Worm (Caenorhabditis elegans): ENCODE measurements around the gene F40F8.5.

F40F8.5 gene

ce11 chrII:11134828-11135227, at the start of gene F40F8.5:
F40F8.5 (minus strand) TSS chrII:11134928.
- TF ChIP-seq mcd-1 (GFP tag; IDR thresholded peaks at IDR 0.05) (no peak), efl-1 (GFP tag; optimal IDR thresholded peaks at IDR 0.05) (no peak)

ce11 chrII:11181250-11181704, 46.5 kb upstream of the F40F8.5 start, which contains the start of gene bigr-1:
bigr-1 (plus strand) TSS chrII:11181654.
- TF ChIP-seq nfya-1 (tag; optimal IDR thresholded peaks at IDR 0.05; ENCODE audit: borderline replicate concordance, insufficient read depth) (no peak), cebp-1 (GFP tag; IDR thresholded peaks at IDR 0.05) (no peak), cebp-1 (tag; optimal IDR thresholded peaks at IDR 0.05) (peak; percentile 24), nhr-80 (tag; optimal IDR thresholded peaks at IDR 0.05) (peak; percentile 61)

- TF ChIP-seq B0261.1 (tag; optimal IDR thresholded peaks at IDR 0.05) (no peak), madf-8 (GFP tag; conservative IDR thresholded peaks at IDR 0.05) (no peak), egrh-3 (GFP tag; IDR thresholded peaks at IDR 0.05) (no peak), F52B5.7 (tag; optimal IDR thresholded peaks at IDR 0.05) (no peak), unc-130 (GFP tag; optimal IDR thresholded peaks at IDR 0.05) (no peak), nfya-1 (tag; optimal IDR thresholded peaks at IDR 0.05; ENCODE audit: borderline replicate concordance, insufficient read depth) (no peak), sea-2 (GFP tag; IDR thresholded peaks at IDR 0.05) (no peak), attf-5 (GFP tag; optimal IDR thresholded peaks at IDR 0.05) (no peak), snpc-1.1 (tag; optimal IDR thresholded peaks at IDR 0.05; ENCODE audit: insufficient read depth) (no peak), tbp1 (GFP tag; optimal IDR thresholded peaks at IDR 0.05) (no peak), F49E8.2 (tag; optimal IDR thresholded peaks at IDR 0.05; ENCODE audit: insufficient read depth) (no peak), cebp-2 (GFP tag; IDR thresholded peaks at IDR 0.05) (no peak), aptf-3 (GFP tag; IDR thresholded peaks at IDR 0.05) (no peak), snpc-4 (GFP tag; optimal IDR thresholded peaks at IDR 0.05) (no peak), snpc-4 (tag; optimal IDR thresholded peaks at IDR 0.05) (no peak), snpc-1.3 (tag; optimal IDR thresholded peaks at IDR 0.05; ENCODE audit: insufficient read depth) (no peak), Y95B8A.8 (GFP tag; IDR thresholded peaks at IDR 0.05) (no peak), madf-3 (GFP tag; IDR thresholded peaks at IDR 0.05) (no peak), Y67H2A.10 (GFP tag; conservative IDR thresholded peaks at IDR 0.05) (no peak), dox-1 (GFP tag; IDR thresholded peaks at IDR 0.05) (no peak), F22D6.2 (tag; optimal IDR thresholded peaks at IDR 0.05) (no peak)
These were observed 44.0 kb upstream of the F40F8.5 start for ce11 chrII:11178737-11179136.

- TF ChIP-seq mcd-1 (GFP tag; IDR thresholded peaks at IDR 0.05): no peak
- TF ChIP-seq attf-5 (GFP tag; optimal IDR thresholded peaks at IDR 0.05): no peak
- TF ChIP-seq rpc-1 (optimal IDR thresholded peaks at IDR 0.05): no peak
- no peak for TF ChIP-seq rpc-1 (tag; optimal IDR thresholded peaks at IDR 0.05)
- TF ChIP-seq F57C9.4 (tag; optimal IDR thresholded peaks at IDR 0.05): no peak
- TF ChIP-seq hsf-1 (GFP tag; IDR thresholded peaks at IDR 0.05): no peak
- TF ChIP-seq Y67H2A.10 (GFP tag; conservative IDR thresholded peaks at IDR 0.05): no peak
- TF ChIP-seq egl-18 (GFP tag; IDR thresholded peaks at IDR 0.05): no peak
- TF ChIP-seq F33H1.4 (GFP tag; IDR thresholded peaks at IDR 0.05): no peak
- no peak for TF ChIP-seq hlh-26 (GFP tag; conservative IDR thresholded peaks at IDR 0.05)
- TF ChIP-seq Y95B8A.8 (GFP tag; IDR thresholded peaks at IDR 0.05): no peak
- TF ChIP-seq egl-44 (GFP tag; IDR thresholded peaks at IDR 0.05): no peak
- TF ChIP-seq T26A5.8 (tag; optimal IDR thresholded peaks at IDR 0.05): no peak
- no peak for TF ChIP-seq cebp-1 (GFP tag; IDR thresholded peaks at IDR 0.05)
- TF ChIP-seq cebp-1 (tag; optimal IDR thresholded peaks at IDR 0.05): no peak
- no peak for TF ChIP-seq T07F8.4 (tag; optimal IDR thresholded peaks at IDR 0.05)
- TF ChIP-seq ztf-28 (GFP tag; IDR thresholded peaks at IDR 0.05): no peak
- TF ChIP-seq nhr-80 (tag; optimal IDR thresholded peaks at IDR 0.05): no peak
- TF ChIP-seq ztf-3 (GFP tag; optimal IDR thresholded peaks at IDR 0.05): no peak
- TF ChIP-seq chd-7 (tag; optimal IDR thresholded peaks at IDR 0.05): no peak
- no peak for TF ChIP-seq let-607 (tag; optimal IDR thresholded peaks at IDR 0.05)
- no peak for TF ChIP-seq let-526 (GFP tag; IDR thresholded peaks at IDR 0.05)
These were observed 42.6 kb upstream of the F40F8.5 start, which contains the start of gene F37H8.6 for ce11 chrII:11177376-11177775. F37H8.6 (minus strand) TSS chrII:11177476.
